Fruit fly (Drosophila melanogaster) whole organism, embryonic: Measurements from ENCODE around the gene CG8837.

Experiments used
- Abd-B ChIP-seq: fragments of 200-800 bp; sonication (Bioruptor generic); optimal IDR thresholded peaks from 2 replicates; lab custom pipeline; 2018; ENCODE audit warnings: missing biosample characterization, mild to moderate bottlenecking, missing genetic modification characterization, moderate library complexity
- Adf1 ChIP-seq: fragments of 200-800 bp; sonication (Bioruptor generic); IDR thresholded peaks from 2 replicates; pipeline ENCODE4 v1.3.6; 2022; ENCODE audit warnings: missing biosample characterization, missing genetic modification characterization
- Atf-2 ChIP-seq: fragments of 200-800 bp; sonication (Bioruptor generic); optimal IDR thresholded peaks from 2 replicates; lab custom pipeline; 2016; ENCODE audit warnings: missing biosample characterization, missing genetic modification characterization
- CG11723 ChIP-seq: fragments of 200-800 bp; sonication (Bioruptor generic); optimal IDR thresholded peaks from 2 replicates; lab custom pipeline; 2017; ENCODE audit warnings: missing biosample characterization, mild to moderate bottlenecking, missing genetic modification characterization
- CG12155 ChIP-seq: fragments of 200-800 bp; sonication (Bioruptor generic); optimal IDR thresholded peaks from 3 replicates; lab custom pipeline; 2016; ENCODE audit warnings: missing biosample characterization, missing genetic modification characterization
- CG12236 ChIP-seq: fragments of 200-800 bp; sonication (Bioruptor generic); optimal IDR thresholded peaks from 2 replicates; lab custom pipeline; 2016; ENCODE audit warnings: missing biosample characterization, missing genetic modification characterization
- CG13296 ChIP-seq: fragments of 200-800 bp; sonication (Bioruptor generic); optimal IDR thresholded peaks from 3 replicates; lab custom pipeline; 2018; ENCODE audit warnings: missing biosample characterization, mild to moderate bottlenecking, missing genetic modification characterization
- CG13624 ChIP-seq: fragments of 200-800 bp; sonication (Bioruptor generic); optimal IDR thresholded peaks from 2 replicates; lab custom pipeline; 2016; ENCODE audit warnings: missing biosample characterization, missing genetic modification characterization
- CG15601 ChIP-seq: fragments of 200-800 bp; sonication (Bioruptor generic); optimal IDR thresholded peaks from 3 replicates; lab custom pipeline; 2019; ENCODE audit warnings: missing biosample characterization, mild to moderate bottlenecking, missing genetic modification characterization, moderate library complexity
- CG16779 ChIP-seq: fragments of 200-800 bp; sonication (Bioruptor generic); IDR thresholded peaks from 2 replicates; pipeline ENCODE4 v1.3.6; 2022; ENCODE audit warnings: missing biosample characterization, missing genetic modification characterization
- CG16815 ChIP-seq: fragments of 200-800 bp; sonication (Bioruptor generic); optimal IDR thresholded peaks from 3 replicates; lab custom pipeline; 2017; ENCODE audit warnings: missing biosample characterization, mild to moderate bottlenecking, missing genetic modification characterization
- CG17802 ChIP-seq: fragments of 200-800 bp; sonication (Bioruptor generic); optimal IDR thresholded peaks from 2 replicates; lab custom pipeline; 2018; ENCODE audit warnings: missing biosample characterization, mild to moderate bottlenecking, missing genetic modification characterization, moderate library complexity
- CG2120 ChIP-seq: fragments of 200-800 bp; sonication (Bioruptor generic); optimal IDR thresholded peaks from 3 replicates; lab custom pipeline; 2016; ENCODE audit warnings: missing biosample characterization, missing genetic modification characterization
- CG2712 ChIP-seq: fragments of 200-800 bp; optimal IDR thresholded peaks from 3 replicates; lab custom pipeline; 2019; ENCODE audit warnings: missing biosample characterization, mild to moderate bottlenecking, missing genetic modification characterization, moderate library complexity
- CG31224 ChIP-seq: fragments of 200-800 bp; sonication (Bioruptor generic); IDR thresholded peaks from 2 replicates; pipeline ENCODE4 v1.3.6; 2022; ENCODE audit warnings: missing biosample characterization, missing genetic modification characterization
- CG4360 ChIP-seq: fragments of 200-800 bp; sonication (Bioruptor generic); IDR thresholded peaks from 2 replicates; pipeline ENCODE4 v1.3.6; 2022; ENCODE audit warnings: missing biosample characterization, missing genetic modification characterization
- CG4404 ChIP-seq: fragments of 200-800 bp; sonication (Bioruptor generic); IDR thresholded peaks from 2 replicates; pipeline ENCODE4 v1.3.6; 2022; ENCODE audit warnings: missing biosample characterization, missing genetic modification characterization
- CG4617 ChIP-seq: fragments of 200-800 bp; sonication (Bioruptor generic); optimal IDR thresholded peaks from 3 replicates; lab custom pipeline; 2016; ENCODE audit warnings: missing biosample characterization, missing genetic modification characterization, borderline replicate concordance
- CG5245 ChIP-seq: fragments of 200-800 bp; sonication (Bioruptor generic); optimal IDR thresholded peaks from 3 replicates; lab custom pipeline; 2016; ENCODE audit warnings: missing biosample characterization, missing genetic modification characterization
- CG6654 ChIP-seq: fragments of 200-800 bp; sonication (Bioruptor generic); optimal IDR thresholded peaks from 2 replicates; lab custom pipeline; 2017; ENCODE audit warnings: missing biosample characterization, mild to moderate bottlenecking, missing genetic modification characterization
- CG6791 ChIP-seq: fragments of 200-800 bp; sonication (Bioruptor generic); IDR thresholded peaks from 3 replicates; pipeline ENCODE4 v1.3.6; 2022; ENCODE audit warnings: missing biosample characterization, missing genetic modification characterization; ENCODE audit not compliant: partially characterized antibody
- CG7556 ChIP-seq: fragments of 200-800 bp; sonication (Bioruptor generic); optimal IDR thresholded peaks from 2 replicates; lab custom pipeline; 2017; ENCODE audit warnings: missing biosample characterization, mild to moderate bottlenecking, missing genetic modification characterization
- CG9876 ChIP-seq: fragments of 200-800 bp; sonication (Bioruptor generic); optimal IDR thresholded peaks from 2 replicates; lab custom pipeline; 2016; ENCODE audit warnings: missing biosample characterization, missing genetic modification characterization
- Camta ChIP-seq: fragments of 200-800 bp; sonication (Bioruptor generic); optimal IDR thresholded peaks from 2 replicates; lab custom pipeline; 2016; ENCODE audit warnings: missing biosample characterization, missing genetic modification characterization
- Fer3 ChIP-seq: fragments of 200-800 bp; sonication (Bioruptor generic); optimal IDR thresholded peaks from 2 replicates; lab custom pipeline; 2018; ENCODE audit warnings: missing biosample characterization, mild to moderate bottlenecking, missing genetic modification characterization, moderate library complexity
- Max ChIP-seq: fragments of 200-800 bp; sonication (Bioruptor generic); optimal IDR thresholded peaks from 2 replicates; lab custom pipeline; 2016; ENCODE audit warnings: missing biosample characterization, mild to moderate bottlenecking, missing genetic modification characterization
- NFAT ChIP-seq: fragments of 200-800 bp; sonication (Bioruptor generic); IDR thresholded peaks from 2 replicates; pipeline ENCODE4 v1.3.6; 2022; ENCODE audit warnings: missing biosample characterization, missing genetic modification characterization
- Neu2 ChIP-seq: fragments of 200-800 bp; sonication (Bioruptor generic); optimal IDR thresholded peaks from 3 replicates; lab custom pipeline; 2016; ENCODE audit warnings: missing biosample characterization, missing genetic modification characterization, borderline replicate concordance
- TFAM ChIP-seq: fragments of 200-800 bp; sonication (Bioruptor generic); optimal IDR thresholded peaks from 2 replicates; lab custom pipeline; 2017; ENCODE audit warnings: missing biosample characterization, missing genetic modification characterization, inconsistent platforms
- Trl ChIP-seq, 3 experiments: fragments of >200 bp in 2 of 3; fragments of 200-800 bp in 1 of 3; sonication (Bioruptor generic) in 1 of 3; optimal IDR thresholded peaks; 2 replicates in 1 of 3; 3 replicates in 2 of 3; lab custom pipeline; 2016 to 2017; ENCODE audit warnings: missing biosample characterization in 1 of 3, missing genetic modification characterization in 1 of 3
- Xbp1 ChIP-seq: fragments of 200-800 bp; sonication (Bioruptor generic); optimal IDR thresholded peaks from 3 replicates; lab custom pipeline; 2016; ENCODE audit warnings: missing biosample characterization, mild to moderate bottlenecking, missing genetic modification characterization
- amos ChIP-seq: fragments of 200-800 bp; sonication (Bioruptor generic); IDR thresholded peaks from 2 replicates; pipeline ENCODE4 v1.3.6; 2022; ENCODE audit warnings: missing biosample characterization, missing genetic modification characterization; ENCODE audit not compliant: partially characterized antibody
- bab2 ChIP-seq: fragments of 200-800 bp; sonication (Bioruptor generic); optimal IDR thresholded peaks from 2 replicates; lab custom pipeline; 2016; ENCODE audit warnings: missing biosample characterization, missing genetic modification characterization
- danr ChIP-seq: fragments of 200-800 bp; sonication (Bioruptor generic); IDR thresholded peaks from 2 replicates; pipeline ENCODE4 v1.3.6; 2022; ENCODE audit warnings: missing biosample characterization, missing genetic modification characterization
- fd102C ChIP-seq: fragments of 200-800 bp; sonication (Bioruptor generic); optimal IDR thresholded peaks from 2 replicates; lab custom pipeline; 2018; ENCODE audit warnings: missing biosample characterization, mild to moderate bottlenecking, missing genetic modification characterization, moderate library complexity
- fd64A ChIP-seq: fragments of 200-800 bp; sonication (Bioruptor generic); optimal IDR thresholded peaks from 3 replicates; lab custom pipeline; 2018; ENCODE audit warnings: missing biosample characterization, mild to moderate bottlenecking, missing genetic modification characterization
- gro ChIP-seq: fragments of 200-800 bp; sonication (Bioruptor generic); optimal IDR thresholded peaks from 2 replicates; lab custom pipeline; 2016; ENCODE audit warnings: missing biosample characterization, missing genetic modification characterization
- gt ChIP-seq: fragments of 200-800 bp; sonication (Bioruptor generic); IDR thresholded peaks from 2 replicates; pipeline ENCODE4 v1.3.6; 2022; ENCODE audit warnings: missing biosample characterization, missing genetic modification characterization
- hkb ChIP-seq, 2 experiments: fragments of 200-800 bp in 1 of 2; fragments of >200 bp in 1 of 2; sonication (Bioruptor generic) in 1 of 2; IDR thresholded peaks in 1 of 2; optimal IDR thresholded peaks in 1 of 2; 2 replicates each; pipeline versions ENCODE4 v1.3.6 to Lab custom; 2017 to 2022; ENCODE audit warnings: missing biosample characterization in 1 of 2, missing genetic modification characterization in 1 of 2
- kni ChIP-seq: fragments of 200-800 bp; sonication (Bioruptor generic); optimal IDR thresholded peaks from 3 replicates; lab custom pipeline; 2017; ENCODE audit warnings: mild to moderate bottlenecking, missing biosample characterization, missing genetic modification reagents, missing genetic modification characterization
- knrl ChIP-seq: fragments of 200-800 bp; sonication (Bioruptor generic); IDR thresholded peaks from 3 replicates; pipeline ENCODE4 v1.3.6; 2022; ENCODE audit warnings: missing biosample characterization, missing genetic modification characterization; ENCODE audit not compliant: partially characterized antibody
- mld ChIP-seq: fragments of 200-800 bp; sonication (Bioruptor generic); IDR thresholded peaks from 3 replicates; pipeline ENCODE4 v1.3.6; 2022; ENCODE audit warnings: missing biosample characterization, missing genetic modification characterization; ENCODE audit not compliant: partially characterized antibody
- onecut ChIP-seq: fragments of 200-800 bp; sonication (Bioruptor generic); IDR thresholded peaks from 2 replicates; pipeline ENCODE4 v1.3.6; 2022; ENCODE audit warnings: missing biosample characterization, missing genetic modification characterization
- pho ChIP-seq: fragments of 200-800 bp; sonication (Bioruptor generic); optimal IDR thresholded peaks from 2 replicates; lab custom pipeline; 2016; ENCODE audit warnings: missing biosample characterization, missing genetic modification characterization
- so ChIP-seq: fragments of 200-800 bp; sonication (Bioruptor generic); IDR thresholded peaks from 3 replicates; pipeline ENCODE4 v1.3.6; 2022; ENCODE audit warnings: missing biosample characterization, missing genetic modification characterization
- unc-4 ChIP-seq: fragments of 200-800 bp; sonication (Bioruptor generic); IDR thresholded peaks from 2 replicates; pipeline ENCODE4 v1.3.6; 2022; ENCODE audit warnings: missing biosample characterization, missing genetic modification characterization; ENCODE audit not compliant: partially characterized antibody
- vvl ChIP-seq: fragments of 200-800 bp; sonication (Bioruptor generic); IDR thresholded peaks from 2 replicates; pipeline ENCODE4 v1.3.6; 2022; ENCODE audit warnings: missing biosample characterization, missing genetic modification characterization

Gene CG8837

dm6 chr2L:3301755-3302499 lies 18.1 kb upstream of the CG8837 start (continued):
- peak; percentile 98 for TF ChIP-seq gt (GFP tag; lab: Robert Waterston, UW)
- peak; percentile 100 for TF ChIP-seq vvl
- TF ChIP-seq hkb (optimal IDR thresholded peaks at IDR 0.05; lab: Kevin White, UChicago), result peak; percentile 61
- peak; percentile 99 for TF ChIP-seq hkb (GFP tag; IDR thresholded peaks at IDR 0.05; lab: Robert Waterston, UW)
- TF ChIP-seq CG11723 (GFP tag; lab: Kevin White, UChicago), result peak; percentile 100
- peak; percentile 99 for TF ChIP-seq CG16779 (GFP tag; lab: Robert Waterston, UW)
- peak; percentile 99 for TF ChIP-seq CG5245 (GFP tag; lab: Kevin White, UChicago)
- TF ChIP-seq CG12155, result peak; percentile 99
- TF ChIP-seq CG9876 (GFP tag; lab: Kevin White, UChicago), result peak; percentile 100
- TF ChIP-seq gro, result peak; percentile 100
- TF ChIP-seq Trl (optimal IDR thresholded peaks at IDR 0.05; lab: Kevin White, UChicago), result peak; percentile 21 to 70
- peak; percentile 100 for TF ChIP-seq Trl (GFP tag; optimal IDR thresholded peaks at IDR 0.05; lab: Kevin White, UChicago)
- TF ChIP-seq Atf-2 (GFP tag; lab: Kevin White, UChicago), result peak; percentile 99
- peak; percentile 100 for TF ChIP-seq CG7556 (GFP tag; lab: Kevin White, UChicago)
- peak; percentile 100 for TF ChIP-seq Xbp1
- TF ChIP-seq bab2 (GFP tag; lab: Kevin White, UChicago), result peak; percentile 100
- peak; percentile 98 for TF ChIP-seq danr (GFP tag; lab: Robert Waterston, UW)
- TF ChIP-seq CG6791 (GFP tag; lab: Robert Waterston, UW), result 0 out of 3 replicates have a peak, but pooled peaks have one; percentile 22
- TF ChIP-seq CG12236 (GFP tag; lab: Kevin White, UChicago), result peak; percentile 99
- TF ChIP-seq onecut (GFP tag; lab: Robert Waterston, UW), result peak; percentile 99
- TF ChIP-seq kni (GFP tag; lab: Kevin White, UChicago), result peak; percentile 99
- peak; percentile 99 for TF ChIP-seq CG2712 (tag; lab: Kevin White, UChicago)
- peak; percentile 99 for TF ChIP-seq CG4360 (GFP tag; lab: Robert Waterston, UW)
- peak; percentile 99 for TF ChIP-seq Max (GFP tag; lab: Kevin White, UChicago)
- peak; percentile 100 for TF ChIP-seq CG16815
- peak; percentile 99 for TF ChIP-seq CG15601 (tag; lab: Kevin White, UChicago)
- TF ChIP-seq pho (GFP tag; lab: Kevin White, UChicago), result peak; percentile 100
- no peak for TF ChIP-seq mld
- peak; percentile 94 for TF ChIP-seq Adf1 (GFP tag; lab: Robert Waterston, UW)
- peak; percentile 98 for TF ChIP-seq Neu2 (GFP tag; lab: Kevin White, UChicago)
- peak; percentile 46; the same call in 2 of the 3 replicates for TF ChIP-seq knrl
- peak; percentile 20; the same call in 1 of the 2 replicates for TF ChIP-seq amos (GFP tag; lab: Robert Waterston, UW)
- peak; percentile 100 for TF ChIP-seq CG4617 (GFP tag; lab: Kevin White, UChicago)
- TF ChIP-seq fd64A (GFP tag; lab: Kevin White, UChicago), result peak; percentile 99
- TF ChIP-seq CG2120, result peak; percentile 100
- TF ChIP-seq CG31224 (GFP tag; lab: Robert Waterston, UW), result peak; percentile 98
- TF ChIP-seq CG4404 (GFP tag; lab: Robert Waterston, UW), result peak; percentile 99
- peak; percentile 100 for TF ChIP-seq CG13624 (GFP tag; lab: Kevin White, UChicago)
- peak; percentile 99 for TF ChIP-seq Abd-B (GFP tag; lab: Kevin White, UChicago)
- TF ChIP-seq CG13296 (GFP tag; lab: Kevin White, UChicago), result peak; percentile 100
- TF ChIP-seq unc-4 (GFP tag; lab: Robert Waterston, UW), result peak; percentile 34; the same call in 1 of the 2 replicates
- peak; percentile 99 for TF ChIP-seq so
- TF ChIP-seq CG17802 (tag; lab: Kevin White, UChicago), result peak; percentile 93
- TF ChIP-seq NFAT (GFP tag; lab: Robert Waterston, UW), result peak; percentile 100
- peak; percentile 98 for TF ChIP-seq fd102C (GFP tag; lab: Kevin White, UChicago)
- peak; percentile 99 for TF ChIP-seq Camta (GFP tag; lab: Kevin White, UChicago)
- TF ChIP-seq CG6654, result peak; percentile 96
- TF ChIP-seq Fer3 (tag; lab: Kevin White, UChicago), result peak; percentile 100
- peak; percentile 96 for TF ChIP-seq TFAM (GFP tag; lab: Kevin White, UChicago)
